Worm (Caenorhabditis elegans): ENCODE measurements around the gene W04D12.1.
A peak's percentile ranks its signal among the peaks of the same experiment; 100 is the strongest.

W04D12.1 gene

ce11 chrIII:5841676-5842075 lies 5.0 kb downstream of the W04D12.1 start:
- peak; percentile 51 for TF ChIP-seq hlh-30 (tag; optimal IDR thresholded peaks at IDR 0.05; ENCODE audit: insufficient read depth)
- TF ChIP-seq ama-1 (optimal IDR thresholded peaks at IDR 0.05) = no peak

- TF ChIP-seq dmd-4 (tag; optimal IDR thresholded peaks at IDR 0.05; ENCODE audit: borderline replicate concordance) (no peak), mec-3 (tag; optimal IDR thresholded peaks at IDR 0.05; ENCODE audit: borderline replicate concordance) (no peak), C38D4.7 (GFP tag; optimal IDR thresholded peaks at IDR 0.05) (no peak), ttx-3 (tag; optimal IDR thresholded peaks at IDR 0.05) (no peak), ceh-30 (tag; optimal IDR thresholded peaks at IDR 0.05) (no peak), unc-55 (GFP tag; optimal IDR thresholded peaks at IDR 0.05) (no peak), gmeb-2 (tag; optimal IDR thresholded peaks at IDR 0.05) (no peak), fkh-10 (GFP tag; optimal IDR thresholded peaks at IDR 0.05) (no peak), ceh-24 (tag; optimal IDR thresholded peaks at IDR 0.05) (no peak), ets-4 (tag; optimal IDR thresholded peaks at IDR 0.05) (peak; percentile 53), ceh-31 (tag; optimal IDR thresholded peaks at IDR 0.05) (peak; percentile 27), eyg-1 (tag; optimal IDR thresholded peaks at IDR 0.05) (no peak), ceh-2 (tag; optimal IDR thresholded peaks at IDR 0.05) (no peak), fax-1 (tag; optimal IDR thresholded peaks at IDR 0.05) (no peak), unc-86 (tag; optimal IDR thresholded peaks at IDR 0.05) (no peak), pat-9 (tag; optimal IDR thresholded peaks at IDR 0.05) (no peak), hlh-15 (tag; optimal IDR thresholded peaks at IDR 0.05) (no peak), elt-2 (tag; optimal IDR thresholded peaks at IDR 0.05) (no peak), ceh-45 (GFP tag; IDR thresholded peaks at IDR 0.05) (0 out of 2 replicates have a peak, but pooled peaks have one; percentile 39), fkh-6 (tag; optimal IDR thresholded peaks at IDR 0.05) (no peak), zip-5 (tag; optimal IDR thresholded peaks at IDR 0.05) (no peak), K02D7.2 (tag; optimal IDR thresholded peaks at IDR 0.05) (no peak)
Observed at ce11 chrIII:5842920-5843319, 6.2 kb downstream of the W04D12.1 start.

ce11 chrIII:5843662-5844061 lies 6.9 kb downstream of the W04D12.1 start:
- TF ChIP-seq pha-4 (tag; optimal IDR thresholded peaks at IDR 0.05) = no peak
- no peak for TF ChIP-seq zip-5 (tag; optimal IDR thresholded peaks at IDR 0.05)
- peak; percentile 16 for TF ChIP-seq tbx-2 (tag; optimal IDR thresholded peaks at IDR 0.05)
- peak; percentile 11 for TF ChIP-seq ref-2 (tag; optimal IDR thresholded peaks at IDR 0.05)
- TF ChIP-seq ets-4 (tag; optimal IDR thresholded peaks at IDR 0.05) = peak; percentile 56
- TF ChIP-seq ceh-18 (tag; optimal IDR thresholded peaks at IDR 0.05) = peak; percentile 17
- TF ChIP-seq fax-1 (tag; optimal IDR thresholded peaks at IDR 0.05) = no peak

ce11 chrIII:5845483-5845882 lies 8.8 kb downstream of the W04D12.1 start:
- TF ChIP-seq odd-2 (tag; optimal IDR thresholded peaks at IDR 0.05) = no peak
- TF ChIP-seq ceh-31 (tag; optimal IDR thresholded peaks at IDR 0.05) = peak; percentile 58
- TF ChIP-seq ceh-9 (tag; optimal IDR thresholded peaks at IDR 0.05) = no peak
- peak; percentile 29 for TF ChIP-seq tbx-2 (tag; optimal IDR thresholded peaks at IDR 0.05)
- no peak for TF ChIP-seq syd-9 (tag; optimal IDR thresholded peaks at IDR 0.05)
- no peak for TF ChIP-seq ceh-34 (tag; optimal IDR thresholded peaks at IDR 0.05)
- no peak for TF ChIP-seq nhr-11 (tag; optimal IDR thresholded peaks at IDR 0.05)
- peak; percentile 4 for TF ChIP-seq ceh-14 (tag; optimal IDR thresholded peaks at IDR 0.05)
- TF ChIP-seq nfya-1 (tag; optimal IDR thresholded peaks at IDR 0.05) = peak; percentile 38
- no peak for TF ChIP-seq ceh-19 (GFP tag; optimal IDR thresholded peaks at IDR 0.05)
- TF ChIP-seq ref-2 (tag; optimal IDR thresholded peaks at IDR 0.05) = no peak
- no peak for TF ChIP-seq mec-3 (tag; optimal IDR thresholded peaks at IDR 0.05; ENCODE audit: borderline replicate concordance)
- TF ChIP-seq unc-55 (GFP tag; optimal IDR thresholded peaks at IDR 0.05) = peak; percentile 21
- TF ChIP-seq unc-42 (tag; optimal IDR thresholded peaks at IDR 0.05) = peak; percentile 83
- TF ChIP-seq ceh-18 (tag; optimal IDR thresholded peaks at IDR 0.05) = peak; percentile 20

Measured in whole organism, late embryonic.